Worm (Caenorhabditis elegans) whole organism, young adult: ENCODE results near the gene paqr-1.

Experiments
- B0336.3 ChIP-seq: fragments of 200-800 bp; sonication (Bioruptor generic); IDR thresholded peaks from 2 replicates; pipeline ENCODE4 v1.3.6; 2022; ENCODE audit warnings: missing genetic modification characterization, missing compliant biosample characterization
- C06A6.2 ChIP-seq: fragments of 200-800 bp; sonication (Bioruptor generic); conservative IDR thresholded peaks from 2 replicates; pipeline ENCODE4 v1.3.6; 2022; ENCODE audit warnings: missing genetic modification characterization, missing compliant biosample characterization
- F10E7.11 ChIP-seq: sonication (generic microtip); optimal IDR thresholded peaks from 2 replicates; lab custom pipeline; 2017; ENCODE audit warnings: mild to moderate bottlenecking, missing genetic modification characterization, moderate library complexity, missing compliant biosample characterization
- F23B12.7 ChIP-seq: sonication (generic microtip); optimal IDR thresholded peaks from 2 replicates; lab custom pipeline; 2017; ENCODE audit warnings: missing genetic modification characterization, mild to moderate bottlenecking, missing compliant biosample characterization, antibody characterized with exemption, moderate library complexity; ENCODE audit not compliant: insufficient read depth
- F39B2.1 ChIP-seq: fragments of 200-800 bp; sonication (Bioruptor generic); IDR thresholded peaks from 2 replicates; pipeline ENCODE4 v1.3.6; 2022; ENCODE audit warnings: missing genetic modification reagents, missing genetic modification characterization, missing compliant biosample characterization
- F57C9.4 ChIP-seq: sonication (generic microtip); optimal IDR thresholded peaks from 2 replicates; lab custom pipeline; 2017; ENCODE audit warnings: mild to moderate bottlenecking, missing genetic modification characterization, missing compliant biosample characterization
- K11D2.4 ChIP-seq: fragments of 200-800 bp; sonication (Bioruptor generic); IDR thresholded peaks from 2 replicates; pipeline ENCODE4 v1.3.6; 2022; ENCODE audit warnings: missing genetic modification reagents, missing genetic modification characterization, missing compliant biosample characterization
- K12H6.12 ChIP-seq: fragments of 200-800 bp; sonication (Bioruptor generic); optimal IDR thresholded peaks from 2 replicates; lab custom pipeline; 2018; ENCODE audit warnings: mild to moderate bottlenecking, missing genetic modification characterization, missing compliant biosample characterization
- Y56A3A.18 ChIP-seq: fragments of 200-800 bp; sonication (Bioruptor generic); IDR thresholded peaks from 2 replicates; pipeline ENCODE4 v1.3.6; 2022; ENCODE audit warnings: missing genetic modification reagents, missing genetic modification characterization, missing compliant biosample characterization
- Y79H2A.3 ChIP-seq: fragments of 200-800 bp; sonication (Bioruptor generic); conservative IDR thresholded peaks from 2 replicates; pipeline ENCODE4 v1.3.6; 2022; ENCODE audit warnings: missing genetic modification reagents, missing genetic modification characterization, missing compliant biosample characterization
- Y95B8A.8 ChIP-seq: fragments of 200-800 bp; sonication (Bioruptor generic); IDR thresholded peaks from 2 replicates; pipeline ENCODE4 v1.3.6; 2022; ENCODE audit warnings: missing genetic modification reagents, missing genetic modification characterization, missing compliant biosample characterization
- athp-1 ChIP-seq: sonication (generic microtip); optimal IDR thresholded peaks from 2 replicates; lab custom pipeline; 2017; ENCODE audit warnings: mild to moderate bottlenecking, missing genetic modification characterization, missing compliant biosample characterization
- attf-3 ChIP-seq: fragments of 200-800 bp; sonication (Bioruptor generic); conservative IDR thresholded peaks from 2 replicates; pipeline ENCODE4 v1.3.6; 2022; ENCODE audit warnings: missing genetic modification reagents, missing genetic modification characterization, missing compliant biosample characterization
- attf-6 ChIP-seq: fragments of 200-800 bp; sonication (Bioruptor generic); IDR thresholded peaks from 2 replicates; pipeline ENCODE4 v1.3.6; 2022; ENCODE audit warnings: missing genetic modification reagents, missing genetic modification characterization, missing compliant biosample characterization
- bed-1 ChIP-seq: fragments of 200-800 bp; sonication (Bioruptor generic); IDR thresholded peaks from 2 replicates; pipeline ENCODE4 v1.3.6; 2022; ENCODE audit warnings: missing genetic modification reagents, missing genetic modification characterization, missing compliant biosample characterization
- ccch-3 ChIP-seq: fragments of 200-800 bp; sonication (Bioruptor generic); optimal IDR thresholded peaks from 2 replicates; lab custom pipeline; 2018; ENCODE audit warnings: mild to moderate bottlenecking, missing genetic modification characterization, missing compliant biosample characterization
- cebp-2 ChIP-seq: fragments of 200-800 bp; sonication (Bioruptor generic); IDR thresholded peaks from 2 replicates; pipeline ENCODE4 v1.3.6; 2022; ENCODE audit warnings: missing genetic modification characterization, missing compliant biosample characterization
- ceh-27 ChIP-seq: fragments of 200-800 bp; sonication (Bioruptor generic); optimal IDR thresholded peaks from 2 replicates; lab custom pipeline; 2018; ENCODE audit warnings: mild to moderate bottlenecking, missing genetic modification characterization, moderate library complexity, missing compliant biosample characterization
- dox-1 ChIP-seq: fragments of 200-800 bp; sonication (Bioruptor generic); IDR thresholded peaks from 2 replicates; pipeline ENCODE4 v1.3.6; 2022; ENCODE audit warnings: missing genetic modification reagents, missing genetic modification characterization, missing compliant biosample characterization
- dpff-1 ChIP-seq: sonication (generic microtip); optimal IDR thresholded peaks from 2 replicates; lab custom pipeline; 2017; ENCODE audit warnings: mild to moderate bottlenecking, missing genetic modification characterization, missing compliant biosample characterization
- dpl-1 ChIP-seq: fragments of 150-350 bp; optimal IDR thresholded peaks from 2 replicates; lab custom pipeline; 2014; ENCODE audit warnings: missing biosample characterization, missing genetic modification reagents, missing genetic modification characterization
- egrh-3 ChIP-seq: fragments of 200-800 bp; sonication (Bioruptor generic); IDR thresholded peaks from 2 replicates; pipeline ENCODE4 v1.3.6; 2022; ENCODE audit warnings: missing genetic modification reagents, missing genetic modification characterization, missing compliant biosample characterization
- gei-17 ChIP-seq: fragments of 200-800 bp; sonication (Bioruptor generic); optimal IDR thresholded peaks from 2 replicates; lab custom pipeline; 2018; ENCODE audit warnings: mild to moderate bottlenecking, missing genetic modification characterization, missing compliant biosample characterization
- him-1 ChIP-seq: sonication (generic microtip); optimal IDR thresholded peaks from 2 replicates; lab custom pipeline; 2016; ENCODE audit warnings: missing genotype, missing genetic modification reagents, missing genetic modification characterization, missing compliant biosample characterization
- hmg-1.2 ChIP-seq: fragments of 200-800 bp; sonication (Bioruptor generic); IDR thresholded peaks from 2 replicates; pipeline ENCODE4 v1.3.6; 2022; ENCODE audit warnings: missing genetic modification reagents, missing genetic modification characterization, missing compliant biosample characterization
- hsf-1 ChIP-seq: fragments of 200-800 bp; sonication (Bioruptor generic); IDR thresholded peaks from 2 replicates; pipeline ENCODE4 v1.3.6; 2022; ENCODE audit warnings: missing genetic modification reagents, missing genetic modification characterization, missing compliant biosample characterization
- lag-1 ChIP-seq: fragments of 200-800 bp; sonication (Bioruptor generic); IDR thresholded peaks from 2 replicates; pipeline ENCODE4 v1.3.6; 2022; ENCODE audit warnings: missing genetic modification reagents, missing genetic modification characterization, missing compliant biosample characterization
- let-607 ChIP-seq, 2 experiments: fragments of 200-800 bp in 1 of 2; sonication (Bioruptor generic) in 1 of 2; sonication (generic microtip) in 1 of 2; optimal IDR thresholded peaks; 2 replicates each; lab custom pipeline; 2016 to 2018; ENCODE audit warnings: mild to moderate bottlenecking in 2 of 2, missing compliant biosample characterization in 2 of 2, missing genetic modification characterization in 2 of 2, moderate library complexity in 2 of 2, missing genotype in 1 of 2
- lin-40 ChIP-seq: sonication (generic microtip); optimal IDR thresholded peaks from 2 replicates; lab custom pipeline; 2016; ENCODE audit warnings: missing genetic modification characterization, mild to moderate bottlenecking, missing compliant biosample characterization, missing genotype, missing genetic modification reagents
- lir-1 ChIP-seq: fragments of 200-800 bp; sonication (Bioruptor generic); conservative IDR thresholded peaks from 2 replicates; pipeline ENCODE4 v1.3.6; 2022; ENCODE audit warnings: missing genetic modification reagents, missing genetic modification characterization, missing compliant biosample characterization
- lsl-1 ChIP-seq: fragments of 200-800 bp; sonication (Bioruptor generic); optimal IDR thresholded peaks from 2 replicates; lab custom pipeline; 2018; ENCODE audit warnings: mild to moderate bottlenecking, missing genetic modification characterization, moderate library complexity, missing compliant biosample characterization
- nfya-1 ChIP-seq: sonication (generic microtip); optimal IDR thresholded peaks from 2 replicates; lab custom pipeline; 2017; ENCODE audit warnings: antibody characterized with exemption, missing compliant biosample characterization, missing genetic modification characterization, borderline replicate concordance; ENCODE audit not compliant: insufficient read depth
- nfya-2 ChIP-seq: fragments of 200-800 bp; sonication (Bioruptor generic); IDR thresholded peaks from 2 replicates; pipeline ENCODE4 v1.3.6; 2022; ENCODE audit warnings: missing genetic modification reagents, missing genetic modification characterization, missing compliant biosample characterization
- nhr-27 ChIP-seq: fragments of 200-800 bp; sonication (Bioruptor generic); optimal IDR thresholded peaks from 2 replicates; lab custom pipeline; 2018; ENCODE audit warnings: mild to moderate bottlenecking, missing genetic modification characterization, moderate library complexity, missing compliant biosample characterization
- nhr-80 ChIP-seq: sonication (generic microtip); optimal IDR thresholded peaks from 2 replicates; lab custom pipeline; 2016; ENCODE audit warnings: missing genetic modification characterization, missing compliant biosample characterization
- nhr-90 ChIP-seq: sonication (generic microtip); optimal IDR thresholded peaks from 2 replicates; lab custom pipeline; 2016; ENCODE audit warnings: missing genotype, mild to moderate bottlenecking, missing genetic modification characterization, missing compliant biosample characterization
- pbrm-1 ChIP-seq: fragments of 200-800 bp; sonication (Bioruptor generic); IDR thresholded peaks from 2 replicates; pipeline ENCODE4 v1.3.6; 2022; ENCODE audit warnings: missing genetic modification reagents, missing genetic modification characterization, missing compliant biosample characterization
- rcor-1 ChIP-seq: fragments of 200-800 bp; sonication (Bioruptor generic); IDR thresholded peaks from 2 replicates; pipeline ENCODE4 v1.3.6; 2022; ENCODE audit warnings: missing genetic modification reagents, missing genetic modification characterization, missing compliant biosample characterization
- rpc-1 ChIP-seq, 2 experiments: fragments of 150-350 bp in 1 of 2; sonication (generic microtip) in 1 of 2; optimal IDR thresholded peaks; 2 replicates each; lab custom pipeline; 2014 to 2018; ENCODE audit warnings: missing biosample characterization in 1 of 2, missing genetic modification characterization in 1 of 2, missing genetic modification reagents in 1 of 2, missing genotype in 1 of 2
- sdz-38 ChIP-seq: sonication (generic microtip); optimal IDR thresholded peaks from 2 replicates; lab custom pipeline; 2016; ENCODE audit warnings: missing genotype, missing genetic modification characterization, missing compliant biosample characterization
- sptf-2 ChIP-seq: fragments of 200-800 bp; sonication (Bioruptor generic); optimal IDR thresholded peaks from 2 replicates; lab custom pipeline; 2018; ENCODE audit warnings: mild to moderate bottlenecking, missing genetic modification characterization, missing compliant biosample characterization
- tbx-9 ChIP-seq: sonication (generic microtip); optimal IDR thresholded peaks from 2 replicates; lab custom pipeline; 2016; ENCODE audit warnings: borderline replicate concordance, missing genetic modification characterization, inconsistent platforms, missing compliant biosample characterization
- unc-62 ChIP-seq: fragments of 150-350 bp; optimal IDR thresholded peaks from 2 replicates; lab custom pipeline; 2014; ENCODE audit warnings: missing biosample characterization, missing genetic modification reagents, missing genetic modification characterization
- zim-3 ChIP-seq: sonication (generic microtip); optimal IDR thresholded peaks from 2 replicates; lab custom pipeline; 2017; ENCODE audit warnings: mild to moderate bottlenecking, missing genetic modification characterization, moderate library complexity, missing compliant biosample characterization
- ztf-6 ChIP-seq: fragments of 200-800 bp; sonication (Bioruptor generic); IDR thresholded peaks from 2 replicates; pipeline ENCODE4 v1.3.6; 2022; ENCODE audit warnings: missing genetic modification reagents, missing genetic modification characterization, missing compliant biosample characterization

The paqr-1 gene

ce11 chrIV:6556624-6557368 lies 1.6 kb upstream of the paqr-1 start, which contains the start of gene try-3 (continued):
- TF ChIP-seq attf-3 (no peak; the same call in 1 of the 2 replicates), sptf-2 (peak; percentile 61), dpff-1 (tag; lab: Kevin White, UChicago) (peak; percentile 50), K11D2.4 (GFP tag; lab: Robert Waterston, UW) (peak; percentile 78), hmg-1.2 (GFP tag; lab: Robert Waterston, UW) (peak; percentile 70), lag-1 (no peak), F10E7.11 (no peak), tbx-9 (no peak), dpl-1 (GFP tag; lab: Kevin White, UChicago) (peak; percentile 15), gei-17 (GFP tag; lab: Kevin White, UChicago) (no peak), Y79H2A.3 (GFP tag; lab: Robert Waterston, UW) (peak; percentile 61; the same call in 1 of the 2 replicates), lsl-1 (peak; percentile 32), nhr-27 (no peak), nhr-90 (tag; lab: Kevin White, UChicago) (peak; percentile 71), zim-3 (tag; lab: Kevin White, UChicago) (no peak), nfya-1 (tag; lab: Kevin White, UChicago) (no peak), ceh-27 (GFP tag; lab: Kevin White, UChicago) (peak; percentile 73), hsf-1 (GFP tag; lab: Robert Waterston, UW) (peak; percentile 49; the same call in 1 of the 2 replicates), rcor-1 (GFP tag; lab: Robert Waterston, UW) (peak; percentile 68), K12H6.12 (tag; lab: Kevin White, UChicago) (peak; percentile 82), F23B12.7 (peak; percentile 65), egrh-3 (GFP tag; lab: Robert Waterston, UW) (peak; percentile 73), let-607 (tag; optimal IDR thresholded peaks at IDR 0.05; lab: Kevin White, UChicago) (peak in 1 of 2 experiments; percentile 42), lin-40 (tag; lab: Kevin White, UChicago) (peak; percentile 56), lir-1 (peak; percentile 47; the same call in 1 of the 2 replicates), unc-62 (GFP tag; lab: Kevin White, UChicago) (no peak), ztf-6 (GFP tag; lab: Robert Waterston, UW) (0 out of 2 replicates have a peak, but pooled peaks have one; percentile 66), F57C9.4 (tag; lab: Kevin White, UChicago) (peak; percentile 42), B0336.3 (GFP tag; lab: Robert Waterston, UW) (peak; percentile 81), him-1 (tag; lab: Kevin White, UChicago) (peak; percentile 94), ccch-3 (no peak), attf-6 (GFP tag; lab: Robert Waterston, UW) (peak; percentile 82; the same call in 1 of the 2 replicates), cebp-2 (peak; percentile 79; the same call in 1 of the 2 replicates), Y56A3A.18 (GFP tag; lab: Robert Waterston, UW) (0 out of 2 replicates have a peak, but pooled peaks have one; percentile 27), athp-1 (tag; lab: Kevin White, UChicago) (peak; percentile 65), pbrm-1 (peak; percentile 90), bed-1 (GFP tag; lab: Robert Waterston, UW) (no peak), nfya-2 (no peak), C06A6.2 (GFP tag; lab: Robert Waterston, UW) (peak; percentile 55; the same call in 1 of the 2 replicates), dox-1 (peak; percentile 90), Y95B8A.8 (GFP tag; lab: Robert Waterston, UW) (peak; percentile 63; the same call in 1 of the 2 replicates), sdz-38 (tag; lab: Kevin White, UChicago) (no peak), nhr-80 (tag; lab: Kevin White, UChicago) (peak; percentile 41), F39B2.1 (GFP tag; lab: Robert Waterston, UW) (no peak), rpc-1 (optimal IDR thresholded peaks at IDR 0.05; lab: Kevin White, UChicago) (peak; percentile 74), rpc-1 (tag; optimal IDR thresholded peaks at IDR 0.05; lab: Kevin White, UChicago) (peak; percentile 89)
